Fruit fly (Drosophila melanogaster): Measurements from ENCODE around the gene CG4198.

CG4198 gene

dm6 chrX:5312958-5313357, at the start of gene CG4198:
Gene CG4198, plus strand, starts transcription at chrX:5313258.
- TF ChIP-seq Mrtf (GFP tag; IDR thresholded peaks at IDR 0.05) (no peak), kni (GFP tag; optimal IDR thresholded peaks at IDR 0.05) (no peak)

- TF ChIP-seq CG3163 (GFP tag; optimal IDR thresholded peaks at IDR 0.05) (peak; percentile 20), CG7786 (GFP tag; optimal IDR thresholded peaks at IDR 0.05) (peak; percentile 45), dm (GFP tag; optimal IDR thresholded peaks at IDR 0.05) (no peak), Sry-δ (GFP tag; optimal IDR thresholded peaks at IDR 0.05) (peak; percentile 18), Fer1 (GFP tag; optimal IDR thresholded peaks at IDR 0.05) (peak; percentile 68), CG1233 (GFP tag; optimal IDR thresholded peaks at IDR 0.05) (peak; percentile 41), abd-A (tag; optimal IDR thresholded peaks at IDR 0.05) (no peak), CG9609 (GFP tag; optimal IDR thresholded peaks at IDR 0.05) (peak; percentile 24), Nf-YC (tag; optimal IDR thresholded peaks at IDR 0.05) (peak; percentile 4), CG7963 (GFP tag; IDR thresholded peaks at IDR 0.05; ENCODE audit: partially characterized antibody) (no peak), CG10959 (GFP tag; IDR thresholded peaks at IDR 0.05) (peak; percentile 71), CG14965 (GFP tag; optimal IDR thresholded peaks at IDR 0.05; ENCODE audit: borderline replicate concordance) (no peak), tap (tag; optimal IDR thresholded peaks at IDR 0.05) (peak; percentile 55), ttk (GFP tag; IDR thresholded peaks at IDR 0.05) (peak; percentile 34; the same call in 1 of the 2 replicates), Pdp1 (GFP tag; optimal IDR thresholded peaks at IDR 0.05) (peak; percentile 0 to 29), mirr (GFP tag; optimal IDR thresholded peaks at IDR 0.05) (no peak), CG33213 (GFP tag; optimal IDR thresholded peaks at IDR 0.05) (peak; percentile 45), Sin3A (optimal IDR thresholded peaks at IDR 0.05) (no peak), CG43689 (GFP tag; IDR thresholded peaks at IDR 0.05) (no peak), CG18262 (tag; optimal IDR thresholded peaks at IDR 0.05) (peak; percentile 21), Bteb2 (GFP tag; optimal IDR thresholded peaks at IDR 0.05) (no peak), CG17802 (tag; optimal IDR thresholded peaks at IDR 0.05) (no peak), CG12104 (GFP tag; optimal IDR thresholded peaks at IDR 0.05) (peak; percentile 21), CG6254 (GFP tag; optimal IDR thresholded peaks at IDR 0.05) (no peak), HmgZ (tag; optimal IDR thresholded peaks at IDR 0.05) (no peak), CG17359 (tag; optimal IDR thresholded peaks at IDR 0.05) (peak; percentile 68), br (optimal IDR thresholded peaks at IDR 0.05) (no peak), dmrt11E (tag; optimal IDR thresholded peaks at IDR 0.05) (no peak), H15 (GFP tag; IDR thresholded peaks at IDR 0.05) (no peak), Elba2 (GFP tag; optimal IDR thresholded peaks at IDR 0.05) (no peak), HLH4C (GFP tag; IDR thresholded peaks at IDR 0.05; ENCODE audit: partially characterized antibody) (no peak), nmo (GFP tag; optimal IDR thresholded peaks at IDR 0.05) (peak; percentile 23), CG3847 (GFP tag; IDR thresholded peaks at IDR 0.05) (peak; percentile 52; the same call in 1 of the 2 replicates), ssp (GFP tag; IDR thresholded peaks at IDR 0.05) (no peak), Lim3 (GFP tag; IDR thresholded peaks at IDR 0.05) (no peak), dan (GFP tag; IDR thresholded peaks at IDR 0.05) (no peak), amos (GFP tag; IDR thresholded peaks at IDR 0.05; ENCODE audit: partially characterized antibody) (no peak), PHDP (tag; optimal IDR thresholded peaks at IDR 0.05) (peak; percentile 24), bbx (GFP tag; IDR thresholded peaks at IDR 0.05; ENCODE audit: partially characterized antibody) (no peak), CG17361 (GFP tag; IDR thresholded peaks at IDR 0.05) (no peak), Ada2b (GFP tag; IDR thresholded peaks at IDR 0.05) (peak; percentile 70), D19B (GFP tag; optimal IDR thresholded peaks at IDR 0.05) (peak; percentile 82), sc (optimal IDR thresholded peaks at IDR 0.05) (no peak), sc (GFP tag; optimal IDR thresholded peaks at IDR 0.05) (no peak), esg (GFP tag; conservative IDR thresholded peaks at IDR 0.05) (no peak), gro (GFP tag; optimal IDR thresholded peaks at IDR 0.05) (peak; percentile 6), Hmr (GFP tag; optimal IDR thresholded peaks at IDR 0.05) (peak; percentile 61), en (GFP tag; optimal IDR thresholded peaks at IDR 0.05) (no peak)
Measured at dm6 chrX:5285835-5286234, 27.2 kb upstream of the CG4198 start.
